Worm (Caenorhabditis elegans): Measurements from ENCODE around the gene R13A1.3.
A peak's percentile ranks its signal among the peaks of the same experiment; 100 is the strongest.
"Not testable (repeated sequence)": the region's sequence is repeated elsewhere in the genome, so short reads cannot be mapped to it uniquely, and the experiment has no call there.

R13A1.3 gene

DNA sequence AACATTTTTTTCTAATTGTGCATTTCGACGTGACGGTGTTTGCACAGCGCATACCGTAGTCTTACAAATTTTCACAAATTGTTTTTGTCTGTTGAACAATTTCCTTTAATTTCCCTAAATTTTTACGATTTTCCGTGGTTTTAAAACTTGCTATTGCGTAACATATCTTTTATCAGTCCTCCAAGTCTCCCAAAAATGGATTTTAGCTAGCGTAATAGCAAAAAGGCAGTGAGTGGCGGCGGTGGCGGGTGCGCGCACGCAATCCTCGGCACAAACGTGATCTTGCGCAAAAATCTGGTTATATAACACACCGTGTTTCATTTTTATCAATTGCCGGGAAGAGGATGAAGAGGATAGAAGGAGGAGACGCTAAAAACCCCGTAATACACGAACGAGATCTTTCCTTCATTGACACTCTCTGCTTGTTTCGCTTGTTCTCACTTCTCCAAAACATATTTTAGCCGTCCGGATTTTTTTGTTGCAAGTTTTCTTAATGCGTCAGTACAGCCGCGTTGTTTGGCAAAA is 32.5 kb downstream of the R13A1.3 start:
- TF ChIP-seq sea-1 (GFP tag; conservative IDR thresholded peaks at IDR 0.05) (no peak), hnd-1 (tag; optimal IDR thresholded peaks at IDR 0.05) (no peak), B0310.2 (tag; optimal IDR thresholded peaks at IDR 0.05) (no peak), ets-7 (tag; optimal IDR thresholded peaks at IDR 0.05) (no peak), F13C5.2 (tag; optimal IDR thresholded peaks at IDR 0.05) (no peak), hmbx-1 (tag; optimal IDR thresholded peaks at IDR 0.05) (no peak), hmg-4 (GFP tag; optimal IDR thresholded peaks at IDR 0.05) (no peak), ceh-13 (GFP tag; optimal IDR thresholded peaks at IDR 0.05) (no peak), flt-1 (GFP tag; IDR thresholded peaks at IDR 0.05) (no peak), aly-1 (tag; optimal IDR thresholded peaks at IDR 0.05) (no peak), tra-4 (tag; optimal IDR thresholded peaks at IDR 0.05) (no peak), ama-1 (optimal IDR thresholded peaks at IDR 0.05) (no peak)

DNA sequence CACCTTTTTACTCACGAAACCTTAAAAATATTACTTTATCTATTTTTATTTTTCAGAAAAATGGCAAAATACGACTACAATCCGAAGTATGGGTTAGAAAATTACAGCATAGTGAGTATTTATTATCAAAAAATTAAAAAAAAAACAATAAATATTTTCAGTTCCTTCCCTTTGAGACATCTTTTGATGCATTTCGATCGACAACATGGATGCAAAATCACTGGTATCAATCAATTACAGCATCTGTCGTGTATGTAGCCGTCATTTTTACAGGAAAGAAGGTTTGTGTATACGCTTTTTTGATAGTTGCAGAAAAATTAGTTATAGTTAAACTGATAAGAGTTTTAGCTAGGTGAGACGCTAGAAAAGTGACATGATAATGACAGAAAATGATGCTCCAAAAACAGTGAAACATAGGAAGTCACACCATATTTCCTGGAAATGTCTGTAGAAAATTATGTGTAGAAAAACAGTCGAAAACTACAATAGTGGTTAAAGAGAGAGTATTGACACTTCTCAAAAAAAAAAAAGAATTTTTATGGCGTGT is 33.9 kb downstream of the R13A1.3 start, which contains the start of gene elo-3:
Gene elo-3, plus strand, starts transcription at position 51 of the 547 bp plus-strand sequence.
- TF ChIP-seq sea-1 (GFP tag; conservative IDR thresholded peaks at IDR 0.05) (no peak), tbx-37 (GFP tag; conservative IDR thresholded peaks at IDR 0.05) (no peak), F13C5.2 (tag; optimal IDR thresholded peaks at IDR 0.05) (no peak)

DNA sequence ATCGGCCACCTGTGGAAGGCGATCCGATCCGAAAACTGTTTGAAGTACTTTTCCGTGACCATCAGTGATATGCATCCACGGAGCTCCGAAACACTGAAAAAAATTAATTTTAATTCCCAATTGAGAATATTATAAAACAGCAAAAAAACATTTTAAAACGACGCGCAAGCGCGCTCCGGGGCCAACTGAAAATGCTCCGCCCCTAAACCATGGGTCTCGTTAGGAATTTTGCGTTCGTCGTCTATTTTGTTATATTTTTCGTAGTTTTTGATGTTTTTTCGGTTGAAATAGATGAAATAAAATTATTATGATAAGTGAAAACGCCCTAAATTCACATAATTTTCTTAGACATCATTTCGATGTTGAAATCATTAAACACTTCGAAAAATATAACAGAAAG is 36.8 kb downstream of the R13A1.3 start:
- TF ChIP-seq hmbx-1 (tag; optimal IDR thresholded peaks at IDR 0.05) (no peak), pes-1 (GFP tag; IDR thresholded peaks at IDR 0.05) (peak; percentile 38; the same call in 1 of the 2 replicates)

DNA sequence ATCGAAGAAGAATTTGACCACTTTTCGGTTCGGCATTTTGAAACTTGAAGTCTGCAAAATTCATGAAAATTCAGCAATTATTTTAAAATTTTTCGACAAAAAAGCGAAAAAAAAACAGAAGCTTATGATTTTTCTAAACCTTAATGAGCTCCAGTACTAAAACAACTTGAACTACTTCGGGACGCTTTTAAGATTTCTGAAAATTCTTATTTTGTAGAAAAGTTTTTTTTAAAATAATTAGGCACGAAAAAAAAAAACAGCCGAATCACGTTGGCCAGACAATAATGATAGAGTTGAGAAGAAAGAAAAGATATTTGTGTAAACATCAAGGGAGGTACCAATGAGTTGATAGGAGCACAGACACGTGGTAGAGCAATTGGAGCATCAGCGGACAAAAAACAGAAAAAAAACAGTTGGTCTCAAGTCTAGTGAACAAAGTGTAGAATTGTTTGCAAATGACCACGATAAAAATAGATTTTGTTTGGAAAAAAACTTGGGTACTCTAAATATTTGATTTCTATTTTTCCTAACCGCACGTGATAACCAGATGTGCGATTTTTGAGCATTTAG is 38.5 kb downstream of the R13A1.3 start, which contains the start of gene gstk-2:
Gene gstk-2, minus strand, starts transcription at position 51 of the 570 bp plus-strand sequence.
- no peak for TF ChIP-seq ceh-36 (tag; optimal IDR thresholded peaks at IDR 0.05)
- no peak for TF ChIP-seq tbx-37 (GFP tag; conservative IDR thresholded peaks at IDR 0.05)

DNA sequence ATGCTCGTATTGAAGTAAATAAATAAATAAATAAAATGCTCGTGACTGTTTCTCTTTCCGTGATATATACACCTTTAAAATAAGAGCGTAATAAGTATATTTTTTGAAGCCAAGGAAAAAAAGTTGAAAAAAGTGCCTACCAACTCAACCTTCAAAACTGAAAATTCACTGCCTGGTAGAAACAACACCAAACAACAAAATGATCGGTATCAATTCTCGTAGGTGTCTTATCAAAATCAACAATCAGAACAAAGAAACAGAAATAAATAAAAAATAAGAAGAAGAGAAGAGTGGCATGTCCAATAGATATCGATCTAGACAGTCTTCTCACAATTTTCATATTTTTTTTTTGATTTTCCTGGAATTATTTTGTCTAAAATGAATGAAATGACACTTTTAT is 40.1 kb downstream of the R13A1.3 start, which contains the start of gene afmd-1:
Gene afmd-1, plus strand, starts transcription at position 316 of the 400 bp plus-strand sequence.
- TF ChIP-seq ets-7 (tag; optimal IDR thresholded peaks at IDR 0.05) (no peak), aly-1 (tag; optimal IDR thresholded peaks at IDR 0.05) (no peak), tbx-37 (GFP tag; conservative IDR thresholded peaks at IDR 0.05) (no peak), ceh-36 (tag; optimal IDR thresholded peaks at IDR 0.05) (no peak), pes-1 (GFP tag; IDR thresholded peaks at IDR 0.05) (no peak), ceh-13 (GFP tag; optimal IDR thresholded peaks at IDR 0.05) (no peak), flt-1 (GFP tag; IDR thresholded peaks at IDR 0.05) (no peak), hmg-4 (GFP tag; optimal IDR thresholded peaks at IDR 0.05) (no peak), hmbx-1 (tag; optimal IDR thresholded peaks at IDR 0.05) (no peak), scrt-1 (GFP tag; IDR thresholded peaks at IDR 0.05) (no peak), sea-1 (GFP tag; conservative IDR thresholded peaks at IDR 0.05) (no peak), B0310.2 (tag; optimal IDR thresholded peaks at IDR 0.05) (no peak), tra-4 (tag; optimal IDR thresholded peaks at IDR 0.05) (no peak), tbx-11 (GFP tag; IDR thresholded peaks at IDR 0.05) (no peak)

DNA sequence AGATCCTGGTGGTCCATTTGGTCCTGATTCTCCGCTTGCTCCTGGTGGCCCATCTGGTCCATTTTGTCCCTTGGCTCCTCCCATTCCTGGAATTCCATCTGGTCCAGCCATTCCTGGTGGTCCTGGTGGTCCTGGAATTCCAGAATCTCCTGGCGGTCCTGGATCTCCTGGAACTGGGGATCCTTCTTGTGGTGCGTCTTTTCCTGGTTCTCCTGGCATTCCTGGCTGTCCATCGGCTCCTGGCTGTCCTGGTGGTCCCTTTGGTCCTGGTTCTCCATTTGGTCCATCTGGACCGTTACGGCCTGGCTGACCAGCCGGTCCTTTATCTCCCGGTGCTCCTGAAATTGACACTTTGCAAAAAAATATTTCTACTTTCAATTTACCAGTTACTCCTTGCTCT is 41.8 kb downstream of the R13A1.3 start:
- TF ChIP-seq F13C5.2 (tag; optimal IDR thresholded peaks at IDR 0.05) (no peak), hnd-1 (tag; optimal IDR thresholded peaks at IDR 0.05) (no peak), ama-1 (optimal IDR thresholded peaks at IDR 0.05) (no peak), hmg-4 (GFP tag; optimal IDR thresholded peaks at IDR 0.05) (no peak), aly-1 (tag; optimal IDR thresholded peaks at IDR 0.05) (no peak), hmbx-1 (tag; optimal IDR thresholded peaks at IDR 0.05) (no peak), ets-7 (tag; optimal IDR thresholded peaks at IDR 0.05) (no peak)

DNA sequence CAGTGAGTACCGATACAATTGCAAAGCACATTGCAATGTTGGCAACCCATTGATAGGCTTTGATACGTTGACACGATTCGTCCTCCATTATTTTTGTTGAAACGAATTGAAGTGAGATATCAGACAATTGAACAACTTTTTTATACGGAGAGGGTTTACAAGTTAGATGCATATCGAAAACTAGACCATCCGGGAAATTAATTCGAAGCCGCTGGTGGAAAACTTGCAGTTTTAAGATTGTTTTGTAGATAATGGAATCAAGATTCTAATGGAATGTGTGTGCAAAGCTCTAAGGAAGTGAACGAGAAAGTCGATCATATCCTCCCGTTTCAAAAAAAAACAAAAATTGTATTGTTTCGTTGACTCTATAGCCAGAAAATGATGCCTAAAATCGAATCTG is 42.8 kb downstream of the R13A1.3 start, which contains the start of gene col-114:
Gene col-114, minus strand, starts transcription at position 101 of the 400 bp plus-strand sequence.
- TF ChIP-seq ets-7 (tag; optimal IDR thresholded peaks at IDR 0.05) = no peak
- no peak for TF ChIP-seq tbx-11 (GFP tag; IDR thresholded peaks at IDR 0.05)
- TF ChIP-seq tra-4 (tag; optimal IDR thresholded peaks at IDR 0.05) = no peak
- no peak for TF ChIP-seq ama-1 (optimal IDR thresholded peaks at IDR 0.05)
- TF ChIP-seq flt-1 (GFP tag; IDR thresholded peaks at IDR 0.05) = no peak
- no peak for TF ChIP-seq B0310.2 (tag; optimal IDR thresholded peaks at IDR 0.05)
- no peak for TF ChIP-seq ceh-13 (GFP tag; optimal IDR thresholded peaks at IDR 0.05)
- TF ChIP-seq F13C5.2 (tag; optimal IDR thresholded peaks at IDR 0.05) = no peak
- no peak for TF ChIP-seq scrt-1 (GFP tag; IDR thresholded peaks at IDR 0.05)
- no peak for TF ChIP-seq sea-1 (GFP tag; conservative IDR thresholded peaks at IDR 0.05)
- no peak for TF ChIP-seq pes-1 (GFP tag; IDR thresholded peaks at IDR 0.05)

DNA sequence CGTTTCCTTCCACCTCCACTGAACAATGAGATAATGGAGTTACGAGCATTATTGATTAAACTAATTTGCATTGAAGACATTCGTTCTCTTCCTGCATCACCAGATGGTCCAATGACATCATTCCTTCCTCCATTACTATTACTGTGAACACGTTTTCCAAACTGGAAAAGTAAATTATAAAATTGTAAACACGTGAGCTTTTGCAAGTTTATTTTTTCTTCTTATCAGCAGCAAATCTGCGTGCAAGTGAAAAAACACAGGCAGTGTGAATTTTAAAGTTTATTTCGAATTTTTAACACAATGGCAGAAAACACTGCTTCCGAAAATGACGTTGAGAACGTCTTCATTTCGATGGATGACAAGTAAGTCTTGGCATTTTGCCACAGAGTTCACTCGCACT is 43.4 kb downstream of the R13A1.3 start, which contains the start of gene D2024.1:
Gene D2024.1, plus strand, starts transcription at position 301 of the 400 bp plus-strand sequence.
- TF ChIP-seq B0310.2, aly-1, F13C5.2 (tag; optimal IDR thresholded peaks at IDR 0.05): not testable (repeated sequence)

DNA sequence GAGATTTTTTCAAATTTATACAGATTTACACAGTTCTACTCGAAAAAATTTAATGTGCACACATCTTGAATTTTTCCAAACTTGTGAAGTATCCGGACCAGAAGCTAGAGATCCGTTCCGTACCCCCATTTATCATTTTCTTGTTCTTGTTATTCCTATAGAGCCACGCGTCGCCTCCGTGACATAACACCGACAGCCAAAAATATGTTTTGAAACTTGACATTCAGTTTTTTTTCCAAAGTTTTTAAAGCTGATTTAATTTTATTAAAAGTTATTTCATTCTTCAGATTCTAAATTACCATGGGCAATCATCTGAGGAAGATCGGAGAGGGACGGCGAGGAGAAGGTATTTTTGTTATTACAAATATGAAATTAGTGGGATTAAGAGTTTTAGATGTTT is 46.4 kb downstream of the R13A1.3 start, which contains the start of gene D2024.18:
Gene D2024.18, plus strand, starts transcription at position 301 of the 400 bp plus-strand sequence.
- TF ChIP-seq tra-4 (tag; optimal IDR thresholded peaks at IDR 0.05) (no peak), ets-7 (tag; optimal IDR thresholded peaks at IDR 0.05) (no peak), tbx-37 (GFP tag; conservative IDR thresholded peaks at IDR 0.05) (no peak)
